Fruit fly (Drosophila melanogaster): ENCODE measurements around the gene CG33271.

The CG33271 gene

dm6 chr3L:11528397-11528923 is 48.8 kb downstream of the CG33271 start (continued):
- no peak for TF ChIP-seq ash1 (GFP tag; optimal IDR thresholded peaks at IDR 0.05)
- no peak for TF ChIP-seq CG11456 (GFP tag; IDR thresholded peaks at IDR 0.05)
- TF ChIP-seq CG18476 (GFP tag; optimal IDR thresholded peaks at IDR 0.05) = no peak
- no peak for TF ChIP-seq CG6254 (GFP tag; optimal IDR thresholded peaks at IDR 0.05)
- no peak for TF ChIP-seq ind (GFP tag; optimal IDR thresholded peaks at IDR 0.05)
- no peak for TF ChIP-seq usp (GFP tag; optimal IDR thresholded peaks at IDR 0.05)
- TF ChIP-seq CG6272 (GFP tag; IDR thresholded peaks at IDR 0.05) = no peak
- peak; percentile 61 for TF ChIP-seq sug (tag; optimal IDR thresholded peaks at IDR 0.05)
- no peak for TF ChIP-seq zen (tag; optimal IDR thresholded peaks at IDR 0.05)
- 0 out of 3 replicates have a peak, but pooled peaks have one; percentile 16 for TF ChIP-seq Dbx (GFP tag; IDR thresholded peaks at IDR 0.05)
- peak; percentile 47 for TF ChIP-seq PHDP (tag; optimal IDR thresholded peaks at IDR 0.05)
- no peak for TF ChIP-seq stwl (tag; optimal IDR thresholded peaks at IDR 0.05)
- no peak; the same call in 1 of the 2 replicates for TF ChIP-seq ranshi (GFP tag; IDR thresholded peaks at IDR 0.05)
- 0 out of 3 replicates have a peak, but pooled peaks have one; percentile 4 for TF ChIP-seq zfh1 (GFP tag; IDR thresholded peaks at IDR 0.05)
- no peak for TF ChIP-seq Tbp (GFP tag; optimal IDR thresholded peaks at IDR 0.05)
- TF ChIP-seq tx (GFP tag; optimal IDR thresholded peaks at IDR 0.05) = no peak
- peak; percentile 28 for TF ChIP-seq Hmr (GFP tag; optimal IDR thresholded peaks at IDR 0.05)
- no peak for TF ChIP-seq Oli (tag; optimal IDR thresholded peaks at IDR 0.05)
- TF ChIP-seq pnt (GFP tag; optimal IDR thresholded peaks at IDR 0.05) = no peak
- no peak for TF ChIP-seq schlank (tag; optimal IDR thresholded peaks at IDR 0.05)
- no peak for TF ChIP-seq CG10979 (tag; optimal IDR thresholded peaks at IDR 0.05)
- no peak for TF ChIP-seq fru (optimal IDR thresholded peaks at IDR 0.05)
- TF ChIP-seq Sin3A (optimal IDR thresholded peaks at IDR 0.05) = no peak
- peak; percentile 51 for TF ChIP-seq grn (GFP tag; optimal IDR thresholded peaks at IDR 0.05)
- TF ChIP-seq cwo (GFP tag; optimal IDR thresholded peaks at IDR 0.05) = peak; percentile 83
- TF ChIP-seq trh (GFP tag; optimal IDR thresholded peaks at IDR 0.05) = no peak
- TF ChIP-seq tap (tag; optimal IDR thresholded peaks at IDR 0.05) = no peak
- TF ChIP-seq CG13287 (GFP tag; IDR thresholded peaks at IDR 0.05; ENCODE audit: partially characterized antibody) = no peak
- peak; percentile 27 for TF ChIP-seq HHEX (GFP tag; optimal IDR thresholded peaks at IDR 0.05)
- TF ChIP-seq Dek (tag; optimal IDR thresholded peaks at IDR 0.05) = no peak
- TF ChIP-seq tgo (GFP tag; IDR thresholded peaks at IDR 0.05) = no peak
- no peak for TF ChIP-seq CG11695 (GFP tag; IDR thresholded peaks at IDR 0.05)
- TF ChIP-seq pros (GFP tag; optimal IDR thresholded peaks at IDR 0.05) = peak; percentile 44
- TF ChIP-seq luna (GFP tag; optimal IDR thresholded peaks at IDR 0.05) = no peak
- no peak for TF ChIP-seq hkb (optimal IDR thresholded peaks at IDR 0.05)
- TF ChIP-seq hkb (GFP tag; IDR thresholded peaks at IDR 0.05) = 0 out of 2 replicates have a peak, but pooled peaks have one; percentile 35
- TF ChIP-seq CG6175 (GFP tag; IDR thresholded peaks at IDR 0.05) = no peak
- no peak for TF ChIP-seq CG11085 (GFP tag; IDR thresholded peaks at IDR 0.05)
- TF ChIP-seq Spps (tag; optimal IDR thresholded peaks at IDR 0.05) = no peak
- TF ChIP-seq CG32532 (GFP tag; IDR thresholded peaks at IDR 0.05) = no peak
- peak; percentile 65 for TF ChIP-seq CG2678 (tag; optimal IDR thresholded peaks at IDR 0.05)
- peak; percentile 25 for TF ChIP-seq CG15269 (tag; optimal IDR thresholded peaks at IDR 0.05)
- no peak for TF ChIP-seq CG3995 (GFP tag; optimal IDR thresholded peaks at IDR 0.05)
- no peak for TF ChIP-seq Antp (GFP tag; optimal IDR thresholded peaks at IDR 0.05)
- no peak for TF ChIP-seq CG2875 (GFP tag; optimal IDR thresholded peaks at IDR 0.05)
- TF ChIP-seq fd64A (GFP tag; optimal IDR thresholded peaks at IDR 0.05) = no peak
- TF ChIP-seq Oaz (GFP tag; IDR thresholded peaks at IDR 0.05) = no peak
- no peak for TF ChIP-seq Bteb2 (GFP tag; optimal IDR thresholded peaks at IDR 0.05)
- TF ChIP-seq psq (GFP tag; optimal IDR thresholded peaks at IDR 0.05) = no peak
- no peak for TF ChIP-seq ac (GFP tag; optimal IDR thresholded peaks at IDR 0.05)
- TF ChIP-seq CG12769 (tag; optimal IDR thresholded peaks at IDR 0.05) = peak; percentile 37
- no peak for TF ChIP-seq dysf (GFP tag; IDR thresholded peaks at IDR 0.05)
- TF ChIP-seq CG7357 (GFP tag; IDR thresholded peaks at IDR 0.05) = no peak

Measured in whole organism, embryonic.